Worm (Caenorhabditis elegans) whole organism, mixed stage, embryonic: Measurements from ENCODE around the gene syg-1.

Experiments
- blmp-1 ChIP-seq: fragments of 150-350 bp; optimal IDR thresholded peaks from 2 replicates; lab custom pipeline; 2014; ENCODE audit warnings: missing biosample characterization, missing genetic modification characterization
- lin-13 ChIP-seq: fragments of 150-350 bp; optimal IDR thresholded peaks from 2 replicates; lab custom pipeline; 2014; ENCODE audit warnings: missing biosample characterization, missing genetic modification characterization
- mab-5 ChIP-seq: fragments of 150-350 bp; optimal IDR thresholded peaks from 2 replicates; lab custom pipeline; 2014; ENCODE audit warnings: missing biosample characterization, missing genetic modification characterization
- nhr-12 ChIP-seq: fragments of 150-350 bp; optimal IDR thresholded peaks from 2 replicates; lab custom pipeline; 2014; ENCODE audit warnings: missing biosample characterization, missing genetic modification characterization
- unc-62 ChIP-seq: fragments of 150-350 bp; optimal IDR thresholded peaks from 2 replicates; lab custom pipeline; 2014; ENCODE audit warnings: missing biosample characterization, missing genetic modification reagents, missing genetic modification characterization

- TF ChIP-seq unc-62 (GFP tag; lab: Kevin White, UChicago) (no peak), blmp-1 (tag; lab: Kevin White, UChicago) (no peak), mab-5 (no peak), lin-13 (tag; lab: Kevin White, UChicago) (no peak), nhr-12 (tag; lab: Kevin White, UChicago) (no peak)
Observed at ce11 chrX:2564047-2564446, 48.9 kb upstream of the syg-1 start, which contains the start of gene dhcr-24.
